Worm (Caenorhabditis elegans) whole organism, L4/young adult: ENCODE results near the gene C05D11.8.

Experiments used
- W03F9.2 ChIP-seq: fragments of 150-350 bp; optimal IDR thresholded peaks from 2 replicates; lab custom pipeline; 2014; ENCODE audit warnings: missing biosample characterization, missing genetic modification characterization
- him-1 ChIP-seq: sonication (generic microtip); optimal IDR thresholded peaks from 2 replicates; lab custom pipeline; 2016; ENCODE audit warnings: missing genotype, missing genetic modification reagents, missing genetic modification characterization, missing compliant biosample characterization

DNA sequence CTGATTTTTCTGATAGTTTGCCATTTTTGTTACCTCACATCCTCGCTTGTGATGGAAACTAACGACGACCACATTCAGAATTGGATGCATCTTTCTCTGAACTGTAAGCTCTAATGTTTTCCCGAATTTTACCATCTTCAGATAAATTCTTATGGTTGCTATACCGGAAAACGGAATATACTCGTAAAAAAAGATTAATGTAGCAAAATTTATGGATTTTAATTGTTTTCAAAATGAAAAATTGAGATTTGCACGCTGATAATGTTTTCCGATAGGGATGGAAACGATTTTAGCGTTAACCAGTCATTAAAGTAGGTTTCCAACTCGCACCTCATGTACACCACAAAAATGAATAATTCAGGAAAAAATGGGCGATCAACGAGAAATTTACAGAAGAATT is 23.5 kb upstream of the C05D11.8 start, which contains the start of gene T26A5.6:
- TF ChIP-seq him-1 (tag; lab: Kevin White, UChicago) (no peak), W03F9.2 (tag; lab: Kevin White, UChicago) (no peak)
